Fruit fly (Drosophila melanogaster): ENCODE results near the gene CG3337.

The CG3337 gene

DNA sequence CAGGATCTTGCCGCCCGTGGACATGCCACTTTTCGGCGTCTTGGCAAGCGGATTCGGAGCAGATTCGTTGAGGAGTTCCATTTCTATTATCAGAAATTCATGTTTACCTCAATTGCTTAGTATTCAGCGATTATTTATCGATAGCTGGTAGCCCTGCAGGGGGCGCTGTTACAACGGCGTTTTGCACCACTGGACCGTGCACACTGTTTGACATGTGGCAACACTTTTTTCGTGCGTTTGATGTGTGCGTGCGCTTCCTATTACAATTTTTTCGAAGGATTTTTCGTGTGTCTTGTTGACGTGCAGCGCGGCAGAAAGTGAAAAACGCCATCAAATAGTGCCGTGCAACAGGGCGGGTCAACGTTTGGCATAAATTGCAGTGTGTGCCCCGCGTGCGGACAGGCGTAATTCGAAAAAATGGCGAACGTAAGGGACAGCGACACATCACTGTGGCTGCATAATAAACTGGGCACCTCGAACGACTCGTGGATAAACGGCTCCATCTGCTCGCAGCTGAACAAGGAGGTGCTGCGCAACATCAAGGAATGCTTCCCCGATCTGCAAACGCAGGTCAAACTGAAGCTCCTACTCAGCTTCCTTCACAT is at the start of gene CG3337, which contains the start of gene Nelf-A:
CG3337 (minus strand) TSS at position 132 of the 605 bp plus-strand sequence.
Nelf-A (plus strand) TSS at position 252 of the 605 bp plus-strand sequence.
- TF ChIP-seq noc (tag; optimal IDR thresholded peaks at IDR 0.05): no peak

DNA sequence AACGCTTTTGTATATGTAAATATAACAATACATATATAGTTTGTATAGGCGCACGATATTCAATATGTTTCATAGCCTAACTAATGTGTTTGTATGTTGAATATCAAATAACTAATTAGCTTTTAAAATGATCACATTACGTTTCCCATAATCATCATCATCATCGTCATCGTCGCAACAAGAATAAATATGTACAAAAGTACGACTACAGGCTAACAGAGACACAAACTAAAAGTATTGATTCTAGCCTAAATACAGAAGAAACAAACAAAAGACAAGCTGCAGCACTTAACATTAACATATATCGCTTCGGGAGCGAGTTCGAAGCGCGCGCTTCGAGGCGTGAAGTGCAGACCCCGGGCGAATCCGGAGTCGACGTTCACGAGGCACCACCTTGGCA is 47.8 kb upstream of the CG3337 start:
- no peak for TF ChIP-seq noc (tag; optimal IDR thresholded peaks at IDR 0.05)

DNA sequence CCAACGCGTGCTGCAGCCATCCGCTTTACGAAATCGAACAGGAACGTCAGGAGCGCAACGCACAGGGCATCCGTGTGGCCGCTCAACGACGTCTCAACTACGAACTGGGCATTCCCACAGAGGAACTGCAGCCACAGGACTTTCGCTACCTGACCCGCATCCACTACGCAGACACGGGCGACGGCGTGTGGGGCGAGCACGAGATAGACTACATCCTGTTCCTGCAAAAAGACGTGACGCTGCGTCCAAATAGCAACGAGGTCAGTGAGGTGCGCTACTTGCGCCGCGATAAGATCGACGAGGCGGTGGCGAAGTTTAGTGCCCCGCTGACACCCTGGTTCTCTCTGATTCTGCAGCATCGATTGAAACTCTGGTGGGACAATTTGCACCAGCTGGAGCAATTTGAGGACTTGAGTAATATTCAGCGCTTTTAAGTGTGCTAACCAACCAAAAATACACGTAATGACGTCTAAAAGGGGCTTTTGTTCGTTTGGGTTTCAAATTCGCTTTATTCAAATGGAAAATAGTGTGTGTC is 47.3 kb upstream of the CG3337 start:
- no peak for TF ChIP-seq noc (tag; optimal IDR thresholded peaks at IDR 0.05)

- TF ChIP-seq noc (tag; optimal IDR thresholded peaks at IDR 0.05): peak; percentile 26
Measured at dm6 chr3R:21269923-21270322, 46.5 kb upstream of the CG3337 start, which contains the start of the genes AP-2sigma and Idi. TSS of gene AP-2sigma (minus strand) at chr3R:21270075. TSS of gene Idi (plus strand) at chr3R:21270126.

DNA sequence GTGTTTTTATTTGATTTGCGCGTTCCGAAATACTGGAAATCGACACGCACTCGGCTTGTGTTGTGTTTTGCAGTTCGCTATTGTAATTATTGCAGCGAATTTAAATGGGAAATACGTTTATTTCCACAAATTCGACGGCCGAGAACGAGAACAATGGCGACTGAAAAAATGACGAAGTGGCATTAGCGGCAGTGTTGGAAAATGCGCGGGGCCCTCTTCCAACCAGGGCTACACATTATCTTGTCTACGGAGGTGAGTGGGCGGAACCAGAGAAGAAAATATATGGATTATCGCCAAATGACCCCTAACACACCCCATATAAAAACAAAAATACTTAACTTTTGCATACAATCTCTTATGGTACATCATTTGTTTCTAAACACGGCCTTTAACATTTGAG is 45.5 kb upstream of the CG3337 start, which contains the start of gene Rab1:
Rab1 (minus strand) TSS at position 188 of the 400 bp plus-strand sequence.
- TF ChIP-seq noc (tag; optimal IDR thresholded peaks at IDR 0.05): peak; percentile 18

dm6 chr3R:21267972-21268512 is 44.7 kb upstream of the CG3337 start:
- no peak for TF ChIP-seq noc (tag; optimal IDR thresholded peaks at IDR 0.05)

dm6 chr3R:21263177-21263576 is 39.8 kb upstream of the CG3337 start:
- TF ChIP-seq noc (tag; optimal IDR thresholded peaks at IDR 0.05): no peak

DNA sequence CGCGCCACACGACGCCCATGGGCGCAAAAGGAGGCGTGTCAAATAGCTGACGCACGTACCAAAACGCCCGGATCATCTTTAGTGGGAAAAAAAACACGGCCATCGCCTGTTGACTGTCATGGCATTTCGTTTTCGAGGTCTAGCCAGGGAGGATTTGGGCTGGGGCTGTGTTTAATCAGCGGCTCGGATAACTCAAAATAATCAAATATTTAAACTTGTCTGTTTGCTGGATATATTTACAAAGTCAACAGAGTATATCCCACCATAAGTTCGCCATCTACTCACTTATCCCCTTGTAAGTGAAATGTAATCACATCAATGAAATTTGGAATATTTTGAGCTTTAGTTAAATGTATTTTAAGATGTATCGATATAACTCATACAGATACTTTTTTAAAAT is 37.4 kb upstream of the CG3337 start:
- no peak for TF ChIP-seq noc (tag; optimal IDR thresholded peaks at IDR 0.05)

DNA sequence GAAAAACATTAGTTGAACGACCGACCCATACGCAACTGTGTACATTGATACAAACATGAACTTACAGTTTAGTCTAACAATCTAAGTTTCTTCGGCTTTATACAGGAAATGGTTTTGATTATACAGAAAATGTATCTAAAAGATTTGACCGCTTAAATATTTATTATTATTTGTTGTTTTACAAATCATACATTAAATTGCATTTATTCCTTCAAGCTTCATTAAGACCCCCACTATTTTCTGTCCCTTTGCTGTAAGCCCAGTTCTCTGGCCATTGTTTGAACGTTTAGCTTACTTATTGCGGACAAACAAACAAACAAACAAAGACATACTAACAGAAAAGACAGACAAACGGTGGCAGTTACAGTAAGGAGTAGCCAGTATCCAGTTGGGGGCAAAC is 30.9 kb upstream of the CG3337 start:
- no peak for TF ChIP-seq noc (tag; optimal IDR thresholded peaks at IDR 0.05)

- TF ChIP-seq noc (tag; optimal IDR thresholded peaks at IDR 0.05): no peak
Measured at dm6 chr3R:21252478-21252877, 29.1 kb upstream of the CG3337 start.

- TF ChIP-seq noc (tag; optimal IDR thresholded peaks at IDR 0.05): no peak
Measured at dm6 chr3R:21246492-21247061, 23.2 kb upstream of the CG3337 start, which contains the start of gene ETHR. TSS of gene ETHR (plus strand) at chr3R:21247011.

DNA sequence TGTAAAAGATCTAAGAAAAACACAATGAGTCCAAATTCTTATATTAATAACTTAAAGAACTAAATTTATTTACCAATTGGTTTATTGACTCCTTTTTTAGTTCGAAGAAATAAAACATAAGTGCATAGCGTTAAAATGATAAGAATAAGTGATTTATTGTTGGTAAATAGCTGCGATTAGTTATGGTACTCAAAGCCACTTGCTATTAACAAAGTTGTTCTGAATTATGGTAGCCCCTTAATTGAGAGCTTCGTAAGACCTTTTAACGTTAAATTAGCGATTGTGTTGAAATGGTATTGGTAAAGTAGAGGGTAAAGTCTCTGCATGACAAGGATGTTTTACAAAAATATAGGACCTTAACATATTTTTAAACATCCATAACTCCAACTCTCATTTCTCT is 22.5 kb upstream of the CG3337 start:
- TF ChIP-seq noc (tag; optimal IDR thresholded peaks at IDR 0.05): peak; percentile 72

DNA sequence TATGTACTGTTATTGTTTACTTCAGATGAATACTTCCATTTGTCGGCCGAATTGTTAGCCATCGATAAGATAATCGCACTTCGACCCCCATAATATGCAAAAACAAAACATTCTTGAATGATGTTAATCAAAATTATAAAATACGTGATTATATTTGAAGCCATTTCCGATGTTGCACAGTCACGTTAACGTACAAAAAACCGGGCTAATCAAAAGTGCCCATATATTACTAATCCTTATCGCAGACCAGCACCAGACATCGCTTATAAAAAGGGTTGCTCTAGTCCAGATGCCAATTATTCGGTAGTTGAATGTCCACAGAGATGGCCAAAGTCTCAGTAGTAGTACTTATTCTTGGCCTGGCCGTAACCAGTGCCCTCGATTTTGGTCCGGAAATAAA is 18.9 kb upstream of the CG3337 start, which contains the start of gene CG5892:
CG5892 (plus strand) TSS at position 301 of the 400 bp plus-strand sequence.
- no peak for TF ChIP-seq noc (tag; optimal IDR thresholded peaks at IDR 0.05)

DNA sequence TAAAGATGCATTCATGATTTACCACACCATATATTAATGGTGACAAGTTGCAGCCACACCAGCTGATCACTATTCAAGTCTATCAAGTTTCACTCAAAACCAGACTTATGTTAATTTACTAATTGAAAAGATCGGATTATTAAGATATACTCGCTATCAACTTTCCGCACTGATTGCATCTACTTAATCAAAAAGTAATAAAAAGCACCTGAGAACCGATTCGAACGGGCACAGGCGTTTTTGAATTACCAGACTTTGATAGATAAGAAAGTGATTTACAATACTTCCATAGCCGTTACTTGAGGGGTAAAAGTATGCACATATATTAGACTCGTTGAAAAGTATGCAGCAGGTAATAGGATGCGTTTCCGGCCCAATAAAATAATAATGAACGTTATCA is 17.9 kb upstream of the CG3337 start:
- TF ChIP-seq noc (tag; optimal IDR thresholded peaks at IDR 0.05): no peak

dm6 chr3R:21237099-21237498 is 13.7 kb upstream of the CG3337 start, which contains the start of gene e:
TSS of gene e (minus strand) at chr3R:21237177.
- no peak for TF ChIP-seq noc (tag; optimal IDR thresholded peaks at IDR 0.05)

DNA sequence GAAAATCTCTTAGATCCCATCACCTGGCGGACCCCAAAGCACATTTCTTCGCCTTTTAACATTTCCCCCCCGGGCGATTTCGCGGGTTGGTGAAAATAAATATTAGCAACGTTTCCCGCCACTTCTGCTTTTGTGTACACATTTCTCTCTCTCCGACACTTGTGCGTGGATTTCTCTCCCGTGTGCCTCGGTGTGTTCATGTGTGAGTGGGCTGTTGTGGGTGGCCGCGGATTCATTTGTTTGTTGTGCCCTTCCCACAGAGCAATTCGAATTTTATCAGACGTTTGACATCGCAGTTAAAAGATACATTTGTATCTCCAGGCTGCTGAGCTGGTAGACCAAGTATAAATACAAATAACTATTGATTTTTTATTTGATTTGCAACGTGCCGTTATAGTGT is 846 bp upstream of the CG3337 start:
- no peak for TF ChIP-seq noc (tag; optimal IDR thresholded peaks at IDR 0.05)

dm6 chr3R:21218733-21219165 is 4.6 kb downstream of the CG3337 start, which contains the start of the genes Smyd5 and Oga:
TSS of gene Smyd5 (minus strand) at chr3R:21218791.
TSS of gene Oga (plus strand) at chr3R:21219077.
- TF ChIP-seq noc (tag; optimal IDR thresholded peaks at IDR 0.05): no peak

Data from whole organism, larva.